Worm (Caenorhabditis elegans) whole organism, L3 larva: ENCODE data around the gene C52G5.3.

ENCODE experiments used
- lin-39 ChIP-seq: fragments of 150-350 bp; optimal IDR thresholded peaks from 2 replicates; lab custom pipeline; 2018; ENCODE audit warnings: missing biosample characterization, missing genetic modification reagents, missing genetic modification characterization
- nhr-25 ChIP-seq: sonication (generic microtip); optimal IDR thresholded peaks from 2 replicates; lab custom pipeline; 2017; ENCODE audit warnings: missing biosample characterization, missing genetic modification characterization

DNA sequence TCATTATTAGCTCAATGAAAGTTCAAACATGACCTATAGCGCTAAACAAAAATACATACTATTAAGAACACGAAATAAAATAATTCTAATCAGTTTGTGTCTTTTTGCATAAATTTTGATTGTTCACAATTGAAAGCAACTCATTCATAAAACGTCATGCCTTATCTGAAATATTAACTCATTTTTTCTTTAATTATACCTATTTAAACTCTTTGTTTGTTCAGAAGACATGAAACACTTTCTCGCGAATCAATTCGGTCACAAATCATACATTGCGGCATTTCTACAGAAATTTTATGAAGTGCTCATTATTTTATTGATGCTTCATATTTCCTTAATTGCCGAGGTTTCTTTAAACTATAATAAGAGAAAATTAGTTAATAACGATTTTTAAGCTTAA lies 39.0 kb downstream of the C52G5.3 start:
- TF ChIP-seq lin-39 (tag; lab: Kevin White, UChicago) = no peak
- TF ChIP-seq nhr-25 (tag; lab: Kevin White, UChicago) = no peak
